Fruit fly (Drosophila melanogaster): Measurements from ENCODE around the gene CG6013.

CG6013 gene

DNA sequence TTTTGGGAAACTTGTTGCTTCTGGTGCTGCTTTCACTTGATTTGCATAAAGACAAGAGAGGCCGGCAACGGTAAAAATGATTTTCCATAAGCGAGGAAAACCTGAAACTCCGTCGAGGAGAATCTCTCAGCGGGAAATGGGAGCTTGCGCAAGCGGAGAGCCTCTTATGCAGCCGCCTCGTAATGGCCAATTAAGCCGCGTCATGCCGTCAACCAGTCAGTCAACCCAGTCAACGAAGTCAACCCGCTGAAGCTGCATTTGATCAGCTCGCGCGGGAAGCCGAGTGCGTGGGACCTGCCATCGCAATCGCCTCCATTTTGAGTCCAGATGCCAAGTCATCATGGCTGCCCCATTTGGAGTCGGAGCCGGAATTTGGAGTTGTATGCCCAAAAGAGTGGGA lies 38.1 kb upstream of the CG6013 start:
- TF ChIP-seq kni (GFP tag; optimal IDR thresholded peaks at IDR 0.05) (peak; percentile 59), dmrt99B (tag; optimal IDR thresholded peaks at IDR 0.05) (no peak), gsb (GFP tag; IDR thresholded peaks at IDR 0.05) (no peak), Dref (GFP tag; IDR thresholded peaks at IDR 0.05) (no peak), CG8281 (tag; optimal IDR thresholded peaks at IDR 0.05) (peak; percentile 81), phol (tag; optimal IDR thresholded peaks at IDR 0.05) (no peak), Opbp (GFP tag; IDR thresholded peaks at IDR 0.05; ENCODE audit: partially characterized antibody) (0 out of 3 replicates have a peak, but pooled peaks have one; percentile 14), sens-2 (GFP tag; IDR thresholded peaks at IDR 0.05) (no peak), Adf1 (GFP tag; IDR thresholded peaks at IDR 0.05) (no peak), Pdp1 (GFP tag; optimal IDR thresholded peaks at IDR 0.05) (peak in 1 of 2 experiments; percentile 51), CTCF (GFP tag; optimal IDR thresholded peaks at IDR 0.05) (no peak), crc (GFP tag; optimal IDR thresholded peaks at IDR 0.05) (no peak), Atf6 (GFP tag; IDR thresholded peaks at IDR 0.05) (no peak), Poxn (GFP tag; IDR thresholded peaks at IDR 0.05) (no peak), HLH3B (GFP tag; IDR thresholded peaks at IDR 0.05) (no peak), CG31224 (GFP tag; IDR thresholded peaks at IDR 0.05) (no peak), abd-A (tag; optimal IDR thresholded peaks at IDR 0.05) (peak; percentile 43), jigr1 (GFP tag; IDR thresholded peaks at IDR 0.05) (no peak), nerfin-2 (GFP tag; IDR thresholded peaks at IDR 0.05; ENCODE audit: partially characterized antibody) (no peak), lmd (GFP tag; IDR thresholded peaks at IDR 0.05) (no peak), Bteb2 (GFP tag; optimal IDR thresholded peaks at IDR 0.05) (no peak), CG10565 (GFP tag; optimal IDR thresholded peaks at IDR 0.05) (no peak), CG6813 (GFP tag; optimal IDR thresholded peaks at IDR 0.05) (no peak), oc (tag; optimal IDR thresholded peaks at IDR 0.05) (peak; percentile 8), ind (GFP tag; optimal IDR thresholded peaks at IDR 0.05) (no peak), Blimp-1 (GFP tag; optimal IDR thresholded peaks at IDR 0.05) (peak; percentile 53), chinmo (GFP tag; IDR thresholded peaks at IDR 0.05; ENCODE audit: partially characterized antibody) (no peak), wdn (GFP tag; IDR thresholded peaks at IDR 0.05) (no peak), CG11696 (GFP tag; IDR thresholded peaks at IDR 0.05) (no peak), HmgD (GFP tag; optimal IDR thresholded peaks at IDR 0.05) (no peak), Fer1 (GFP tag; optimal IDR thresholded peaks at IDR 0.05) (no peak), CG7928 (GFP tag; optimal IDR thresholded peaks at IDR 0.05) (no peak), gce (GFP tag; IDR thresholded peaks at IDR 0.05) (no peak), sr (GFP tag; IDR thresholded peaks at IDR 0.05) (peak; percentile 65; the same call in 2 of the 3 replicates), da (GFP tag; optimal IDR thresholded peaks at IDR 0.05) (no peak)

DNA sequence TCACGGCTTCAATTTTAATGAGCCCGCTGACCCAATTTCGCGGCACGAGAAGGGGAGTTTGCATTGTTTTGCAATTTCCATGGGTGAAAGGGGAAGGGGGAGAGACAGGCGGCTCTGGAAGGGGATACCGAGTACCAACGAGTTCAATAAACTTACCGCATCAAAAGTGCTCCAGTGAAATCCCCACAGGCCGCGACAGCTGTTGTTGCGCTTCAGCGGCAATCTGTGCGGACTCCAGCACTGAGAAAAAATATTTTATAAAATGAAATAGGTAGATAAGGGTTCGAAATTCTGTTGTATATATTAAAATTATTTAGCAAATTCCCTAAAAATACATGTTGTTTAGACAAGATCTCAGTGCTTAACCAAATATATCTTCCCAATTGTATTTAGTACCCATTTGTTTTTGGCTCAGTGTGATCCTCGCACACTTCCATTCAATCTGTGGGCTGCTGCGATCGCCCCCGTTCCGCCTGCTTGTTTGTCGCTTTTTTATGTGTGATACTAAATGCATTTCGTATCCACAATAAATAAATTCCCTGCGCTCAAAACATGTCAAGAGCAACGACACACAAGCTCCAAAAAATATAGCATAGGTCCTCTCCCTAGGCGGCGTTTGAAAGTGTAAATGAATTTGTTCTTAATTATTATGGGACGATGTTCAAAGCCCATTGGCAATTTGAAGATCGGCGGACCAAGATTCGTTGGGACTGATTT lies 35.6 kb upstream of the CG6013 start:
- TF ChIP-seq CG31388 (GFP tag; optimal IDR thresholded peaks at IDR 0.05), result peak; percentile 56
- TF ChIP-seq fd96Cb (tag; optimal IDR thresholded peaks at IDR 0.05), result peak; percentile 87
- TF ChIP-seq CrebB (tag; optimal IDR thresholded peaks at IDR 0.05), result peak; percentile 16
- peak; percentile 52 for TF ChIP-seq CG8089 (GFP tag; optimal IDR thresholded peaks at IDR 0.05)
- no peak for TF ChIP-seq CG7928 (GFP tag; optimal IDR thresholded peaks at IDR 0.05)
- TF ChIP-seq ac (GFP tag; optimal IDR thresholded peaks at IDR 0.05), result peak; percentile 17
- no peak for TF ChIP-seq cg (GFP tag; optimal IDR thresholded peaks at IDR 0.05)
- TF ChIP-seq Dfd (GFP tag; optimal IDR thresholded peaks at IDR 0.05), result no peak
- peak; percentile 54; the same call in 1 of the 2 replicates for TF ChIP-seq CG11696 (GFP tag; IDR thresholded peaks at IDR 0.05)
- TF ChIP-seq CG1529 (GFP tag; optimal IDR thresholded peaks at IDR 0.05), result peak; percentile 87
- TF ChIP-seq sens (GFP tag), result peak; percentile 96
- TF ChIP-seq ranshi (GFP tag; IDR thresholded peaks at IDR 0.05), result peak; percentile 79; the same call in 1 of the 2 replicates
- TF ChIP-seq Bdp1 (GFP tag; optimal IDR thresholded peaks at IDR 0.05), result peak; percentile 27
- TF ChIP-seq NfI (GFP tag; optimal IDR thresholded peaks at IDR 0.05), result peak; percentile 52
- TF ChIP-seq CG11723 (GFP tag; optimal IDR thresholded peaks at IDR 0.05), result peak; percentile 62
- peak; percentile 89 for TF ChIP-seq gem (tag; optimal IDR thresholded peaks at IDR 0.05)
- TF ChIP-seq CG32767 (GFP tag; IDR thresholded peaks at IDR 0.05), result peak; percentile 75
- no peak for TF ChIP-seq CG3163 (GFP tag; optimal IDR thresholded peaks at IDR 0.05)
- peak; percentile 44 for TF ChIP-seq Nf-YB (GFP tag; optimal IDR thresholded peaks at IDR 0.05)

Data from whole organism, embryonic.